Fruit fly (Drosophila melanogaster) whole organism, embryonic: ENCODE data around the gene CG32639.

Experiments
- Abd-B ChIP-seq: fragments of 200-800 bp; sonication (Bioruptor generic); optimal IDR thresholded peaks from 2 replicates; lab custom pipeline; 2018; ENCODE audit warnings: missing biosample characterization, mild to moderate bottlenecking, missing genetic modification characterization, moderate library complexity
- CG10366 ChIP-seq: fragments of 200-800 bp; sonication (Bioruptor generic); IDR thresholded peaks from 2 replicates; pipeline ENCODE4 v1.3.6; 2022; ENCODE audit warnings: missing biosample characterization, missing genetic modification characterization
- CG11398 ChIP-seq: fragments of 200-800 bp; sonication (Bioruptor generic); optimal IDR thresholded peaks from 2 replicates; lab custom pipeline; 2016; ENCODE audit warnings: missing biosample characterization, missing genetic modification characterization
- CG11456 ChIP-seq: fragments of 200-800 bp; sonication (Bioruptor generic); IDR thresholded peaks from 3 replicates; pipeline ENCODE4 v1.3.6; 2022; ENCODE audit warnings: missing biosample characterization, missing genetic modification characterization
- CG13624 ChIP-seq: fragments of 200-800 bp; sonication (Bioruptor generic); optimal IDR thresholded peaks from 2 replicates; lab custom pipeline; 2016; ENCODE audit warnings: missing biosample characterization, missing genetic modification characterization
- CG13894 ChIP-seq: fragments of 200-800 bp; sonication (Bioruptor generic); optimal IDR thresholded peaks from 3 replicates; lab custom pipeline; 2018; ENCODE audit warnings: missing biosample characterization, mild to moderate bottlenecking, missing genetic modification characterization, moderate library complexity
- CG14050 ChIP-seq: fragments of 200-800 bp; sonication (Bioruptor generic); IDR thresholded peaks from 3 replicates; pipeline ENCODE4 v1.3.6; 2022; ENCODE audit warnings: missing biosample characterization, missing genetic modification characterization
- CG14965 ChIP-seq: fragments of 200-800 bp; sonication (Bioruptor generic); optimal IDR thresholded peaks from 2 replicates; lab custom pipeline; 2016; ENCODE audit warnings: missing biosample characterization, missing genetic modification characterization, borderline replicate concordance
- CG15269 ChIP-seq: fragments of 200-800 bp; sonication (Bioruptor generic); optimal IDR thresholded peaks from 2 replicates; lab custom pipeline; 2018; ENCODE audit warnings: missing biosample characterization, mild to moderate bottlenecking, missing genetic modification characterization, moderate library complexity
- CG15514 ChIP-seq: fragments of 200-800 bp; sonication (Bioruptor generic); optimal IDR thresholded peaks from 3 replicates; lab custom pipeline; 2017; ENCODE audit warnings: missing biosample characterization, missing genetic modification characterization, mild to moderate bottlenecking, moderate library complexity, missing genetic modification reagents
- CG17359 ChIP-seq: fragments of 200-800 bp; sonication (Bioruptor generic); optimal IDR thresholded peaks from 3 replicates; lab custom pipeline; 2018; ENCODE audit warnings: missing biosample characterization, mild to moderate bottlenecking, missing genetic modification characterization, moderate library complexity
- CG17912 ChIP-seq: fragments of 200-800 bp; sonication (Bioruptor generic); optimal IDR thresholded peaks from 2 replicates; lab custom pipeline; 2018; ENCODE audit warnings: missing biosample characterization, mild to moderate bottlenecking, missing genetic modification characterization
- CG34422 ChIP-seq: fragments of 200-800 bp; sonication (Bioruptor generic); IDR thresholded peaks from 3 replicates; pipeline ENCODE4 v1.3.6; 2022; ENCODE audit warnings: missing biosample characterization, missing genetic modification characterization
- CG4617 ChIP-seq: fragments of 200-800 bp; sonication (Bioruptor generic); optimal IDR thresholded peaks from 3 replicates; lab custom pipeline; 2016; ENCODE audit warnings: missing biosample characterization, missing genetic modification characterization, borderline replicate concordance
- CG4820 ChIP-seq: fragments of 200-800 bp; sonication (Bioruptor generic); optimal IDR thresholded peaks from 3 replicates; lab custom pipeline; 2016; ENCODE audit warnings: missing biosample characterization, missing genetic modification characterization
- CG4854 ChIP-seq: fragments of 200-800 bp; sonication (Bioruptor generic); optimal IDR thresholded peaks from 2 replicates; lab custom pipeline; 2016; ENCODE audit warnings: missing biosample characterization, missing genetic modification characterization, inconsistent platforms
- CG5245 ChIP-seq: fragments of 200-800 bp; sonication (Bioruptor generic); optimal IDR thresholded peaks from 3 replicates; lab custom pipeline; 2016; ENCODE audit warnings: missing biosample characterization, missing genetic modification characterization
- CG8359 ChIP-seq: fragments of 200-800 bp; sonication (Bioruptor generic); optimal IDR thresholded peaks from 2 replicates; lab custom pipeline; 2017; ENCODE audit warnings: missing biosample characterization, mild to moderate bottlenecking, missing genetic modification characterization, borderline replicate concordance
- CG8924 ChIP-seq: fragments of 200-800 bp; optimal IDR thresholded peaks from 3 replicates; lab custom pipeline; 2019; ENCODE audit warnings: missing biosample characterization, mild to moderate bottlenecking, missing genetic modification characterization, moderate library complexity
- CG9437 ChIP-seq: fragments of 200-800 bp; sonication (Bioruptor generic); optimal IDR thresholded peaks from 2 replicates; lab custom pipeline; 2018; ENCODE audit warnings: missing biosample characterization, mild to moderate bottlenecking, missing genetic modification characterization
- CG9727 ChIP-seq: fragments of 200-800 bp; sonication (Bioruptor generic); optimal IDR thresholded peaks from 3 replicates; lab custom pipeline; 2017; ENCODE audit warnings: missing biosample characterization, mild to moderate bottlenecking, missing genetic modification characterization
- Drgx ChIP-seq: fragments of 200-800 bp; sonication (Bioruptor generic); IDR thresholded peaks from 2 replicates; pipeline ENCODE4 v1.3.6; 2022; ENCODE audit warnings: missing biosample characterization, missing genetic modification characterization
- HHEX ChIP-seq: fragments of 200-800 bp; sonication (Bioruptor generic); optimal IDR thresholded peaks from 3 replicates; lab custom pipeline; 2017; ENCODE audit warnings: missing biosample characterization, mild to moderate bottlenecking, missing genetic modification characterization, missing genetic modification reagents
- Hr39 ChIP-seq: fragments of >200 bp; optimal IDR thresholded peaks from 2 replicates; lab custom pipeline; 2017
- Hr78 ChIP-seq, 2 experiments: fragments of 200-800 bp in 1 of 2; fragments of >200 bp in 1 of 2; sonication (Bioruptor generic) in 1 of 2; optimal IDR thresholded peaks; 2 replicates each; lab custom pipeline; 2017 to 2019; ENCODE audit warnings: missing biosample characterization in 2 of 2, missing genetic modification characterization in 2 of 2, mild to moderate bottlenecking in 1 of 2, moderate library complexity in 1 of 2
- Pdp1 ChIP-seq, 2 experiments: fragments of 200-800 bp; sonication (Bioruptor generic); optimal IDR thresholded peaks; 3 replicates each; lab custom pipeline; 2016; ENCODE audit warnings: missing biosample characterization in 2 of 2, missing genetic modification characterization in 2 of 2, mild to moderate bottlenecking in 1 of 2, moderate library complexity in 1 of 2
- Ptx1 ChIP-seq: fragments of 200-800 bp; sonication (Bioruptor generic); IDR thresholded peaks from 2 replicates; pipeline ENCODE4 v1.3.6; 2022; ENCODE audit warnings: missing biosample characterization, missing genetic modification characterization
- Sin3A ChIP-seq: fragments of >200 bp; optimal IDR thresholded peaks from 2 replicates; lab custom pipeline; 2018
- abd-A ChIP-seq: fragments of 200-800 bp; sonication (Bioruptor generic); optimal IDR thresholded peaks from 3 replicates; lab custom pipeline; 2019; ENCODE audit warnings: missing biosample characterization, mild to moderate bottlenecking, missing genetic modification characterization, moderate library complexity
- ato ChIP-seq: fragments of 200-800 bp; sonication (Bioruptor generic); IDR thresholded peaks from 2 replicates; pipeline ENCODE4 v1.3.6; 2022; ENCODE audit warnings: missing biosample characterization, missing genetic modification characterization; ENCODE audit not compliant: partially characterized antibody
- bigmax ChIP-seq: fragments of 200-800 bp; sonication (Bioruptor generic); optimal IDR thresholded peaks from 2 replicates; lab custom pipeline; 2018; ENCODE audit warnings: missing biosample characterization, mild to moderate bottlenecking, missing genetic modification characterization
- cas ChIP-seq: fragments of 200-800 bp; sonication (Bioruptor generic); IDR thresholded peaks from 2 replicates; pipeline ENCODE4 v1.3.6; 2022; ENCODE audit warnings: missing biosample characterization, missing genetic modification characterization
- chm ChIP-seq: fragments of 200-800 bp; sonication (Bioruptor generic); IDR thresholded peaks from 2 replicates; pipeline ENCODE4 v1.3.6; 2022; ENCODE audit warnings: missing biosample characterization, missing genetic modification characterization
- croc ChIP-seq: fragments of 200-800 bp; sonication (Bioruptor generic); conservative IDR thresholded peaks from 3 replicates; pipeline ENCODE4 v1.3.6; 2022; ENCODE audit warnings: missing biosample characterization, missing genetic modification characterization
- da ChIP-seq: fragments of 200-800 bp; sonication (Bioruptor generic); optimal IDR thresholded peaks from 2 replicates; lab custom pipeline; 2016; ENCODE audit warnings: missing biosample characterization, missing genetic modification characterization
- exex ChIP-seq: fragments of 200-800 bp; sonication (Bioruptor generic); optimal IDR thresholded peaks from 4 replicates; lab custom pipeline; 2018; ENCODE audit warnings: missing biosample characterization, mild to moderate bottlenecking, missing genetic modification characterization, moderate library complexity
- eyg ChIP-seq: fragments of 200-800 bp; sonication (Bioruptor generic); optimal IDR thresholded peaks from 3 replicates; lab custom pipeline; 2016; ENCODE audit warnings: missing biosample characterization, missing genetic modification characterization
- gce ChIP-seq: fragments of 200-800 bp; sonication (Bioruptor generic); IDR thresholded peaks from 3 replicates; pipeline ENCODE4 v1.3.6; 2022; ENCODE audit warnings: missing biosample characterization, missing genetic modification characterization
- grn ChIP-seq: fragments of 200-800 bp; sonication (Bioruptor generic); optimal IDR thresholded peaks from 3 replicates; lab custom pipeline; 2017; ENCODE audit warnings: missing biosample characterization, missing genetic modification characterization
- ken ChIP-seq: fragments of 200-800 bp; sonication (Bioruptor generic); IDR thresholded peaks from 3 replicates; pipeline ENCODE4 v1.3.6; 2022; ENCODE audit warnings: missing biosample characterization, missing genetic modification characterization
- oc ChIP-seq: fragments of 200-800 bp; sonication (Bioruptor generic); optimal IDR thresholded peaks from 2 replicates; lab custom pipeline; 2018; ENCODE audit warnings: missing biosample characterization, mild to moderate bottlenecking, missing genetic modification characterization, moderate library complexity
- odd ChIP-seq: fragments of 200-800 bp; sonication (Bioruptor generic); optimal IDR thresholded peaks from 2 replicates; lab custom pipeline; 2017; ENCODE audit warnings: missing biosample characterization, mild to moderate bottlenecking, missing genetic modification characterization
- p53 ChIP-seq: fragments of 200-800 bp; sonication (Bioruptor generic); optimal IDR thresholded peaks from 2 replicates; lab custom pipeline; 2016; ENCODE audit warnings: missing biosample characterization, missing genetic modification characterization
- pb ChIP-seq: fragments of 200-800 bp; sonication (Bioruptor generic); optimal IDR thresholded peaks from 3 replicates; lab custom pipeline; 2016; ENCODE audit warnings: missing biosample characterization, missing genetic modification characterization
- pros ChIP-seq: fragments of 200-800 bp; sonication (Bioruptor generic); optimal IDR thresholded peaks from 3 replicates; lab custom pipeline; 2019; ENCODE audit warnings: missing biosample characterization, mild to moderate bottlenecking, missing genetic modification characterization, moderate library complexity
- schlank ChIP-seq: fragments of 200-800 bp; sonication (Bioruptor generic); optimal IDR thresholded peaks from 2 replicates; lab custom pipeline; 2018; ENCODE audit warnings: missing biosample characterization, mild to moderate bottlenecking, missing genetic modification characterization
- slou ChIP-seq: fragments of 200-800 bp; sonication (Bioruptor generic); optimal IDR thresholded peaks from 3 replicates; lab custom pipeline; 2016; ENCODE audit warnings: missing biosample characterization, missing genetic modification characterization
- tll ChIP-seq, 2 experiments: fragments of 200-800 bp in 1 of 2; fragments of >200 bp in 1 of 2; sonication (Bioruptor generic) in 1 of 2; optimal IDR thresholded peaks; 2 replicates each; lab custom pipeline; 2017 to 2019; ENCODE audit warnings: missing biosample characterization in 2 of 2, missing genetic modification characterization in 2 of 2, mild to moderate bottlenecking in 1 of 2, moderate library complexity in 1 of 2
- tup ChIP-seq: fragments of 200-800 bp; sonication (Bioruptor generic); optimal IDR thresholded peaks from 2 replicates; lab custom pipeline; 2016; ENCODE audit warnings: missing biosample characterization, mild to moderate bottlenecking, missing genetic modification characterization, moderate library complexity
- unpg ChIP-seq: fragments of 200-800 bp; sonication (Bioruptor generic); optimal IDR thresholded peaks from 3 replicates; lab custom pipeline; 2018; ENCODE audit warnings: missing biosample characterization, mild to moderate bottlenecking, missing genetic modification characterization, moderate library complexity

Gene CG32639

DNA sequence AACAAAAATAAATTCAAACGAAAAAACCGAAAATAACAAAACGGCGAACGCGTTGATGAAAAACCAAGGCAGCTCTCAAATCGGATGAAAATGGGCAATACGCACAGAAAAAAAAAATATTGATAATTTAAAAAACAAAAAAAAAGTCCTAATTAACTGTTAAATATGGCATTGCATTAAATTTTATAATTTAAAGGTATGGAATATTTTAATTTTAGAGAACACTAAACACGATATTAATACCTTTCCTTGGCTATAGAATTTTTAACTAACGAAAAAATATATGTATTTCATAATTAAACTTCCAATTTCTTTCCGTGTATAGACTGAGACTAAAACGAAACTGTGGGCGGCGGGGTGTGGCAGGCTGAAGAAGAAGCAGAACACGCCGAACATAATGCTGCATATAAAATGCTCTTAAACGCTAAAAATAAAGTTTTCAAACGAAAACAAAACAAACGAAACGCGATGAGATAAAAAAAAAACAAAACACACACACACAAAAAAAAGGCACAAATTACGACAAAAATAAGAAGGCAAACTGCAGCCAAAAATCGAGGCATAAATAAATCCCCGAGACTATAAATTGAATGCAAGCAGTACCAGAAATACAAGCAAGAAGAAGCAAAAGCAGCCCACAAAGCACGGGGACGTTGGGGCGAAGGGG is 38.2 kb upstream of the CG32639 start (continued):
- TF ChIP-seq CG9727 (GFP tag; lab: Kevin White, UChicago) (peak; percentile 54), Drgx (GFP tag; lab: Robert Waterston, UW) (peak; percentile 49), exex (no peak), Ptx1 (GFP tag; lab: Robert Waterston, UW) (peak; percentile 63), CG34422 (peak; percentile 37; the same call in 1 of the 3 replicates), CG15514 (no peak), CG4820 (GFP tag; lab: Kevin White, UChicago) (no peak), CG5245 (GFP tag; lab: Kevin White, UChicago) (no peak), ken (GFP tag; lab: Robert Waterston, UW) (no peak), tup (GFP tag; lab: Kevin White, UChicago) (no peak), ato (GFP tag; lab: Robert Waterston, UW) (no peak), CG8359 (no peak), Sin3A (lab: Kevin White, UChicago) (no peak), CG15269 (tag; lab: Kevin White, UChicago) (peak; percentile 80), CG17912 (GFP tag; lab: Kevin White, UChicago) (no peak), CG11398 (no peak), pb (no peak), grn (GFP tag; lab: Kevin White, UChicago) (no peak), Hr78 (GFP tag; optimal IDR thresholded peaks at IDR 0.05; lab: Kevin White, UChicago) (peak in 1 of 2 experiments; percentile 26), CG4617 (GFP tag; lab: Kevin White, UChicago) (no peak), CG14965 (no peak), Hr39 (lab: Kevin White, UChicago) (no peak), HHEX (no peak), CG13624 (GFP tag; lab: Kevin White, UChicago) (peak; percentile 0), da (GFP tag; lab: Kevin White, UChicago) (no peak), CG17359 (tag; lab: Kevin White, UChicago) (peak; percentile 60), bigmax (GFP tag; lab: Kevin White, UChicago) (no peak), oc (tag; lab: Kevin White, UChicago) (peak; percentile 54), CG9437 (GFP tag; lab: Kevin White, UChicago) (peak; percentile 54), gce (GFP tag; lab: Robert Waterston, UW) (no peak), CG10366 (GFP tag; lab: Robert Waterston, UW) (0 out of 2 replicates have a peak, but pooled peaks have one; percentile 18), unpg (GFP tag; lab: Kevin White, UChicago) (peak; percentile 71), CG4854 (GFP tag; lab: Kevin White, UChicago) (no peak), cas (no peak), croc (GFP tag; lab: Robert Waterston, UW) (peak; percentile 33; the same call in 1 of the 3 replicates), Abd-B (GFP tag; lab: Kevin White, UChicago) (peak; percentile 40), tll (GFP tag; optimal IDR thresholded peaks at IDR 0.05; lab: Kevin White, UChicago) (no peak), CG11456 (GFP tag; lab: Robert Waterston, UW) (no peak), pros (no peak), chm (GFP tag; lab: Robert Waterston, UW) (no peak), CG14050 (no peak), CG8924 (tag; lab: Kevin White, UChicago) (peak; percentile 66), abd-A (no peak), eyg (GFP tag; lab: Kevin White, UChicago) (no peak), slou (GFP tag; lab: Kevin White, UChicago) (no peak), schlank (tag; lab: Kevin White, UChicago) (no peak), p53 (GFP tag; lab: Kevin White, UChicago) (no peak), CG13894 (tag; lab: Kevin White, UChicago) (no peak), Pdp1 (GFP tag; optimal IDR thresholded peaks at IDR 0.05; lab: Kevin White, UChicago) (no peak), odd (GFP tag; lab: Kevin White, UChicago) (peak; percentile 26)
